Fruit fly (Drosophila melanogaster) whole organism, embryonic: ENCODE results near the gene CG11550.
A peak's percentile ranks its signal among the peaks of the same experiment; 100 is the strongest.

Source experiments
- Abd-B ChIP-seq: fragments of 200-800 bp; sonication (Bioruptor generic); optimal IDR thresholded peaks from 2 replicates; lab custom pipeline; 2018; ENCODE audit warnings: missing biosample characterization, mild to moderate bottlenecking, missing genetic modification characterization, moderate library complexity
- CG10209 ChIP-seq: fragments of 200-800 bp; sonication (Bioruptor generic); optimal IDR thresholded peaks from 3 replicates; lab custom pipeline; 2017; ENCODE audit warnings: missing biosample characterization, mild to moderate bottlenecking, missing genetic modification characterization, missing genetic modification reagents
- CG1024 ChIP-seq: fragments of 200-800 bp; sonication (Bioruptor generic); IDR thresholded peaks from 2 replicates; pipeline ENCODE4 v1.3.6; 2022; ENCODE audit warnings: missing biosample characterization, missing genetic modification characterization
- CG10462 ChIP-seq: fragments of 200-800 bp; sonication (Bioruptor generic); optimal IDR thresholded peaks from 2 replicates; lab custom pipeline; 2016; ENCODE audit warnings: missing biosample characterization, missing genetic modification characterization
- CG10979 ChIP-seq: fragments of 200-800 bp; sonication (Bioruptor generic); optimal IDR thresholded peaks from 2 replicates; lab custom pipeline; 2018; ENCODE audit warnings: missing biosample characterization, mild to moderate bottlenecking, missing genetic modification characterization, moderate library complexity
- CG12155 ChIP-seq: fragments of 200-800 bp; sonication (Bioruptor generic); optimal IDR thresholded peaks from 3 replicates; lab custom pipeline; 2016; ENCODE audit warnings: missing biosample characterization, missing genetic modification characterization
- CG1233 ChIP-seq: fragments of 200-800 bp; sonication (Bioruptor generic); optimal IDR thresholded peaks from 4 replicates; lab custom pipeline; 2018; ENCODE audit warnings: missing biosample characterization, mild to moderate bottlenecking, missing genetic modification characterization
- CG12391 ChIP-seq: fragments of 200-800 bp; sonication (Bioruptor generic); optimal IDR thresholded peaks from 3 replicates; lab custom pipeline; 2018; ENCODE audit warnings: missing biosample characterization, mild to moderate bottlenecking, missing genetic modification characterization, moderate library complexity
- CG12659 ChIP-seq: fragments of 200-800 bp; sonication (Bioruptor generic); optimal IDR thresholded peaks from 3 replicates; lab custom pipeline; 2017; ENCODE audit warnings: mild to moderate bottlenecking, missing biosample characterization, missing genetic modification reagents, missing genetic modification characterization
- CG12769 ChIP-seq: fragments of 200-800 bp; sonication (Bioruptor generic); optimal IDR thresholded peaks from 2 replicates; lab custom pipeline; 2019; ENCODE audit warnings: missing biosample characterization, mild to moderate bottlenecking, missing genetic modification characterization, moderate library complexity
- CG13894 ChIP-seq: fragments of 200-800 bp; sonication (Bioruptor generic); optimal IDR thresholded peaks from 3 replicates; lab custom pipeline; 2018; ENCODE audit warnings: missing biosample characterization, mild to moderate bottlenecking, missing genetic modification characterization, moderate library complexity
- CG18262 ChIP-seq: fragments of 200-800 bp; optimal IDR thresholded peaks from 3 replicates; lab custom pipeline; 2019; ENCODE audit warnings: missing biosample characterization, mild to moderate bottlenecking, missing genetic modification characterization, moderate library complexity
- CG2712 ChIP-seq: fragments of 200-800 bp; optimal IDR thresholded peaks from 3 replicates; lab custom pipeline; 2019; ENCODE audit warnings: missing biosample characterization, mild to moderate bottlenecking, missing genetic modification characterization, moderate library complexity
- CG32772 ChIP-seq: fragments of 200-800 bp; sonication (Bioruptor generic); IDR thresholded peaks from 2 replicates; pipeline ENCODE4 v1.3.6; 2022; ENCODE audit warnings: missing biosample characterization, missing genetic modification characterization
- CG4617 ChIP-seq: fragments of 200-800 bp; sonication (Bioruptor generic); optimal IDR thresholded peaks from 3 replicates; lab custom pipeline; 2016; ENCODE audit warnings: missing biosample characterization, missing genetic modification characterization, borderline replicate concordance
- CG5245 ChIP-seq: fragments of 200-800 bp; sonication (Bioruptor generic); optimal IDR thresholded peaks from 3 replicates; lab custom pipeline; 2016; ENCODE audit warnings: missing biosample characterization, missing genetic modification characterization
- CG8290 ChIP-seq, 3 experiments: fragments of 200-800 bp; sonication (Bioruptor generic); optimal IDR thresholded peaks; 2 replicates each; lab custom pipeline; 2016 to 2019; ENCODE audit warnings: missing biosample characterization in 3 of 3, missing genetic modification characterization in 3 of 3, mild to moderate bottlenecking in 2 of 3, moderate library complexity in 1 of 3
- CG8359 ChIP-seq: fragments of 200-800 bp; sonication (Bioruptor generic); optimal IDR thresholded peaks from 2 replicates; lab custom pipeline; 2017; ENCODE audit warnings: missing biosample characterization, mild to moderate bottlenecking, missing genetic modification characterization, borderline replicate concordance
- D ChIP-seq, 2 experiments: fragments of 200-800 bp in 1 of 2; fragments of >200 bp in 1 of 2; sonication (Bioruptor generic) in 1 of 2; optimal IDR thresholded peaks; 2 replicates in 1 of 2; 3 replicates in 1 of 2; lab custom pipeline; 2017; ENCODE audit warnings: mild to moderate bottlenecking in 1 of 2, missing biosample characterization in 1 of 2, missing genetic modification characterization in 1 of 2, missing genetic modification reagents in 1 of 2
- Fer1 ChIP-seq: fragments of 200-800 bp; sonication (Bioruptor generic); optimal IDR thresholded peaks from 2 replicates; lab custom pipeline; 2017; ENCODE audit warnings: missing biosample characterization, mild to moderate bottlenecking, missing genetic modification characterization
- Gug ChIP-seq: fragments of 200-800 bp; sonication (Bioruptor generic); IDR thresholded peaks from 4 replicates; pipeline ENCODE4 v1.3.6; 2022; ENCODE audit warnings: missing biosample characterization, missing genetic modification characterization
- HmgZ ChIP-seq: fragments of 200-800 bp; sonication (Bioruptor generic); optimal IDR thresholded peaks from 2 replicates; lab custom pipeline; 2018; ENCODE audit warnings: missing biosample characterization, mild to moderate bottlenecking, missing genetic modification characterization
- NK7.1 ChIP-seq: fragments of 200-800 bp; sonication (Bioruptor generic); optimal IDR thresholded peaks from 3 replicates; lab custom pipeline; 2016; ENCODE audit warnings: missing biosample characterization, missing genetic modification characterization
- Sry-β ChIP-seq: fragments of 200-800 bp; sonication (Bioruptor generic); optimal IDR thresholded peaks from 2 replicates; lab custom pipeline; 2018; ENCODE audit warnings: missing biosample characterization, mild to moderate bottlenecking, missing genetic modification characterization, moderate library complexity
- Xbp1 ChIP-seq: fragments of 200-800 bp; sonication (Bioruptor generic); optimal IDR thresholded peaks from 3 replicates; lab custom pipeline; 2016; ENCODE audit warnings: missing biosample characterization, mild to moderate bottlenecking, missing genetic modification characterization
- cad ChIP-seq: fragments of >200 bp; optimal IDR thresholded peaks from 2 replicates; lab custom pipeline; 2017; ENCODE audit warnings: missing biosample characterization, missing genetic modification characterization
- ci ChIP-seq: fragments of 200-800 bp; sonication (Bioruptor generic); IDR thresholded peaks from 3 replicates; pipeline ENCODE4 v1.3.6; 2022; ENCODE audit warnings: missing biosample characterization, missing genetic modification characterization
- dmrt11E ChIP-seq: fragments of 200-800 bp; sonication (Bioruptor generic); optimal IDR thresholded peaks from 3 replicates; lab custom pipeline; 2018; ENCODE audit warnings: missing biosample characterization, mild to moderate bottlenecking, missing genetic modification characterization, moderate library complexity
- gem ChIP-seq: fragments of 200-800 bp; sonication (Bioruptor generic); optimal IDR thresholded peaks from 2 replicates; lab custom pipeline; 2019; ENCODE audit warnings: missing biosample characterization, mild to moderate bottlenecking, missing genetic modification characterization, moderate library complexity
- gt ChIP-seq: fragments of 200-800 bp; sonication (Bioruptor generic); IDR thresholded peaks from 2 replicates; pipeline ENCODE4 v1.3.6; 2022; ENCODE audit warnings: missing biosample characterization, missing genetic modification characterization
- hbn ChIP-seq: fragments of 200-800 bp; sonication (Bioruptor generic); IDR thresholded peaks from 2 replicates; pipeline ENCODE4 v1.3.6; 2022; ENCODE audit warnings: missing biosample characterization, missing genetic modification characterization; ENCODE audit not compliant: partially characterized antibody
- lov ChIP-seq, 2 experiments: fragments of 200-800 bp in 1 of 2; fragments of >200 bp in 1 of 2; sonication (Bioruptor generic) in 1 of 2; IDR thresholded peaks in 1 of 2; optimal IDR thresholded peaks in 1 of 2; 2 replicates in 1 of 2; 3 replicates in 1 of 2; pipeline versions ENCODE4 v1.3.6 to Lab custom; 2017 to 2022; ENCODE audit warnings: missing biosample characterization in 1 of 2, missing genetic modification characterization in 1 of 2
- onecut ChIP-seq: fragments of 200-800 bp; sonication (Bioruptor generic); IDR thresholded peaks from 2 replicates; pipeline ENCODE4 v1.3.6; 2022; ENCODE audit warnings: missing biosample characterization, missing genetic modification characterization
- sc ChIP-seq, 3 experiments: fragments of >200 bp in 2 of 3; fragments of 200-800 bp in 1 of 3; sonication (Bioruptor generic) in 1 of 3; optimal IDR thresholded peaks; 2 replicates in 2 of 3; 3 replicates in 1 of 3; lab custom pipeline; 2017; ENCODE audit warnings: mild to moderate bottlenecking in 1 of 3, missing biosample characterization in 1 of 3, missing genetic modification characterization in 1 of 3, missing genetic modification reagents in 1 of 3
- sug ChIP-seq: fragments of 200-800 bp; optimal IDR thresholded peaks from 2 replicates; lab custom pipeline; 2019; ENCODE audit warnings: missing biosample characterization, mild to moderate bottlenecking, missing genetic modification characterization, moderate library complexity
- trem ChIP-seq: fragments of 200-800 bp; optimal IDR thresholded peaks from 3 replicates; lab custom pipeline; 2019; ENCODE audit warnings: missing biosample characterization, mild to moderate bottlenecking, missing genetic modification characterization, moderate library complexity
- wor ChIP-seq: fragments of 200-800 bp; sonication (Bioruptor generic); IDR thresholded peaks from 2 replicates; pipeline ENCODE4 v1.3.6; 2022; ENCODE audit warnings: missing biosample characterization, missing genetic modification characterization

The CG11550 gene

dm6 chr3R:31704524-31705215 lies 25.0 kb upstream of the CG11550 start (continued):
- TF ChIP-seq sug = no peak
- no peak for TF ChIP-seq sc (optimal IDR thresholded peaks at IDR 0.05; lab: Kevin White, UChicago)
- peak; percentile 45 for TF ChIP-seq sc (GFP tag; optimal IDR thresholded peaks at IDR 0.05; lab: Kevin White, UChicago)
- peak; percentile 20 for TF ChIP-seq CG8359 (GFP tag; lab: Kevin White, UChicago)
- no peak for TF ChIP-seq CG5245
- peak; percentile 84 for TF ChIP-seq D (optimal IDR thresholded peaks at IDR 0.05; lab: Kevin White, UChicago)
- TF ChIP-seq D (GFP tag; optimal IDR thresholded peaks at IDR 0.05; lab: Kevin White, UChicago) = peak; percentile 49
- peak; percentile 23 for TF ChIP-seq CG12155 (GFP tag; lab: Kevin White, UChicago)
- TF ChIP-seq cad = no peak
- peak; percentile 15 for TF ChIP-seq CG1233 (GFP tag; lab: Kevin White, UChicago)
- TF ChIP-seq Xbp1 (GFP tag; lab: Kevin White, UChicago) = peak; percentile 4
- no peak for TF ChIP-seq CG4617 (GFP tag; lab: Kevin White, UChicago)
- TF ChIP-seq CG12769 (tag; lab: Kevin White, UChicago) = no peak
- TF ChIP-seq ci (GFP tag; lab: Robert Waterston, UW) = no peak
- peak; percentile 81 for TF ChIP-seq CG18262 (tag; lab: Kevin White, UChicago)
- peak; percentile 53 for TF ChIP-seq CG1024 (GFP tag; lab: Robert Waterston, UW)
- peak; percentile 69 for TF ChIP-seq CG12391 (tag; lab: Kevin White, UChicago)
- TF ChIP-seq hbn (GFP tag; lab: Robert Waterston, UW) = no peak
- TF ChIP-seq CG32772 (GFP tag; lab: Robert Waterston, UW) = peak; percentile 37; the same call in 1 of the 2 replicates
- TF ChIP-seq lov (optimal IDR thresholded peaks at IDR 0.05; lab: Kevin White, UChicago) = no peak
- peak; percentile 75; the same call in 2 of the 3 replicates for TF ChIP-seq lov (GFP tag; IDR thresholded peaks at IDR 0.05; lab: Robert Waterston, UW)
- TF ChIP-seq onecut (GFP tag; lab: Robert Waterston, UW) = peak; percentile 29; the same call in 1 of the 2 replicates
- TF ChIP-seq Gug = no peak; the same call in 3 of the 4 replicates
- peak; percentile 38; the same call in 1 of the 2 replicates for TF ChIP-seq gt (GFP tag; lab: Robert Waterston, UW)
- TF ChIP-seq dmrt11E (tag; lab: Kevin White, UChicago) = peak; percentile 94
- TF ChIP-seq gem (tag; lab: Kevin White, UChicago) = peak; percentile 79
- peak; percentile 46 for TF ChIP-seq CG10209 (GFP tag; lab: Kevin White, UChicago)
- TF ChIP-seq NK7.1 (GFP tag; lab: Kevin White, UChicago) = no peak
- TF ChIP-seq CG10979 (tag; lab: Kevin White, UChicago) = peak; percentile 84
- peak; percentile 25 for TF ChIP-seq Abd-B (GFP tag; lab: Kevin White, UChicago)

DNA sequence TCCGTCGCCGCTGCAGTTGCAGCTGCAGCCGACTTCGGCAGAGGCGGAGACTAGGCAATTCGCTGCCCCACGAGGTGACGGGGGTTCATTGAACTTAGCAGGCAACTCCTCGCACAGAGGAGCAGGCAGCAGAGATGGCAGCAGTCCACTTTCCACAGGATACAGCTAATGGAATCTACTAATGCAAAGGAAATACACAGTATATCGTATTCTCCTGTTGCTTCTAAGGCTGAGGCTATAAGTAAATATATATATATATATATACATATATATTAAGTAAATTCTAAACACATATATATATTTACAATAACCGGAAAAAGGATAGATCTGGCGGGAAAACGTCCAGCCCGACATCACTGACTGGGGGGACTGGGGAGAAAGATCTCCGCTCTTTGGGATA lies 23.7 kb upstream of the CG11550 start:
- TF ChIP-seq HmgZ (tag; lab: Kevin White, UChicago) (no peak), trem (tag; lab: Kevin White, UChicago) (peak; percentile 3), CG13894 (no peak), CG12659 (GFP tag; lab: Kevin White, UChicago) (no peak), CG8290 (GFP tag; optimal IDR thresholded peaks at IDR 0.05; lab: Kevin White, UChicago) (no peak), CG8290 (tag; optimal IDR thresholded peaks at IDR 0.05; lab: Kevin White, UChicago) (no peak), CG2712 (tag; lab: Kevin White, UChicago) (peak; percentile 29), dmrt11E (tag; lab: Kevin White, UChicago) (peak; percentile 9), Sry-β (GFP tag; lab: Kevin White, UChicago) (peak; percentile 86), wor (GFP tag; lab: Robert Waterston, UW) (no peak), Fer1 (GFP tag; lab: Kevin White, UChicago) (no peak), CG10462 (GFP tag; lab: Kevin White, UChicago) (no peak), CG12391 (tag; lab: Kevin White, UChicago) (peak; percentile 2), CG18262 (tag; lab: Kevin White, UChicago) (peak; percentile 3)
